Worm (Caenorhabditis elegans): ENCODE data around the gene F16H6.4.
A peak's percentile ranks its signal among the peaks of the same experiment; 100 is the strongest.

The F16H6.4 gene

ce11 chrV:18198421-18198820 is at the start of gene F16H6.4:
Gene F16H6.4 (plus strand): TSS chrV:18198721.
- TF ChIP-seq cog-1 (tag; optimal IDR thresholded peaks at IDR 0.05): no peak
- TF ChIP-seq flt-1 (GFP tag; IDR thresholded peaks at IDR 0.05): no peak
- no peak for TF ChIP-seq T22C8.4 (GFP tag; IDR thresholded peaks at IDR 0.05)
- no peak for TF ChIP-seq tab-1 (GFP tag; IDR thresholded peaks at IDR 0.05)

ce11 chrV:18157707-18158106 is 40.8 kb upstream of the F16H6.4 start, which contains the start of gene clec-48:
Gene clec-48 (plus strand): TSS chrV:18158026.
- TF ChIP-seq med-1 (GFP tag; optimal IDR thresholded peaks at IDR 0.05; ENCODE audit: insufficient read depth): no peak
- TF ChIP-seq ref-1 (GFP tag; conservative IDR thresholded peaks at IDR 0.05): no peak
- TF ChIP-seq flt-1 (GFP tag; IDR thresholded peaks at IDR 0.05): no peak
- no peak for TF ChIP-seq T22C8.4 (GFP tag; IDR thresholded peaks at IDR 0.05)
- TF ChIP-seq ztf-29 (GFP tag; IDR thresholded peaks at IDR 0.05): no peak

ce11 chrV:18158172-18158571 is 40.3 kb upstream of the F16H6.4 start:
- no peak for TF ChIP-seq ref-1 (GFP tag; conservative IDR thresholded peaks at IDR 0.05)
- no peak for TF ChIP-seq med-1 (GFP tag; optimal IDR thresholded peaks at IDR 0.05; ENCODE audit: insufficient read depth)
- TF ChIP-seq tab-1 (GFP tag; IDR thresholded peaks at IDR 0.05): no peak
- TF ChIP-seq flt-1 (GFP tag; IDR thresholded peaks at IDR 0.05): no peak
- no peak for TF ChIP-seq ztf-23 (GFP tag; IDR thresholded peaks at IDR 0.05)
- TF ChIP-seq ztf-29 (GFP tag; IDR thresholded peaks at IDR 0.05): no peak
- no peak for TF ChIP-seq klf-2 (GFP tag; conservative IDR thresholded peaks at IDR 0.05)
- no peak for TF ChIP-seq cog-1 (tag; optimal IDR thresholded peaks at IDR 0.05)
- no peak for TF ChIP-seq T22C8.4 (GFP tag; IDR thresholded peaks at IDR 0.05)

ce11 chrV:18161228-18161627 is 37.3 kb upstream of the F16H6.4 start, which contains the start of gene C14A6.13:
Gene C14A6.13 (minus strand): TSS chrV:18161328.
- TF ChIP-seq ztf-29 (GFP tag; IDR thresholded peaks at IDR 0.05) (no peak), ref-1 (GFP tag; conservative IDR thresholded peaks at IDR 0.05) (no peak), tab-1 (GFP tag; IDR thresholded peaks at IDR 0.05) (no peak), klf-2 (GFP tag; conservative IDR thresholded peaks at IDR 0.05) (no peak), cog-1 (tag; optimal IDR thresholded peaks at IDR 0.05) (no peak), med-1 (GFP tag; optimal IDR thresholded peaks at IDR 0.05; ENCODE audit: insufficient read depth) (no peak)

- TF ChIP-seq klf-2 (GFP tag; conservative IDR thresholded peaks at IDR 0.05): no peak
- TF ChIP-seq ztf-23 (GFP tag; IDR thresholded peaks at IDR 0.05): no peak
- TF ChIP-seq tab-1 (GFP tag; IDR thresholded peaks at IDR 0.05): no peak
Observed at ce11 chrV:18162568-18162967, 36.0 kb upstream of the F16H6.4 start, which contains the start of gene C14A6.12. Gene C14A6.12 (minus strand): TSS chrV:18162668.

- TF ChIP-seq med-1 (GFP tag; optimal IDR thresholded peaks at IDR 0.05; ENCODE audit: insufficient read depth): no peak
Observed at ce11 chrV:18163434-18163833, 35.1 kb upstream of the F16H6.4 start.

ce11 chrV:18164758-18165157 is 33.8 kb upstream of the F16H6.4 start, which contains the start of gene C14A6.5:
Gene C14A6.5 (minus strand): TSS chrV:18164858.
- TF ChIP-seq ztf-29 (GFP tag; IDR thresholded peaks at IDR 0.05) (no peak), tab-1 (GFP tag; IDR thresholded peaks at IDR 0.05) (no peak), ref-1 (GFP tag; conservative IDR thresholded peaks at IDR 0.05) (no peak), cog-1 (tag; optimal IDR thresholded peaks at IDR 0.05) (no peak), flt-1 (GFP tag; IDR thresholded peaks at IDR 0.05) (no peak), T22C8.4 (GFP tag; IDR thresholded peaks at IDR 0.05) (no peak), med-1 (GFP tag; optimal IDR thresholded peaks at IDR 0.05; ENCODE audit: insufficient read depth) (no peak), ztf-23 (GFP tag; IDR thresholded peaks at IDR 0.05) (no peak)

- TF ChIP-seq flt-1 (GFP tag; IDR thresholded peaks at IDR 0.05) (no peak), tab-1 (GFP tag; IDR thresholded peaks at IDR 0.05) (no peak), ztf-23 (GFP tag; IDR thresholded peaks at IDR 0.05) (no peak), ztf-29 (GFP tag; IDR thresholded peaks at IDR 0.05) (no peak), T22C8.4 (GFP tag; IDR thresholded peaks at IDR 0.05) (no peak), klf-2 (GFP tag; conservative IDR thresholded peaks at IDR 0.05) (no peak), med-1 (GFP tag; optimal IDR thresholded peaks at IDR 0.05; ENCODE audit: insufficient read depth) (no peak), cog-1 (tag; optimal IDR thresholded peaks at IDR 0.05) (no peak), ref-1 (GFP tag; conservative IDR thresholded peaks at IDR 0.05) (no peak)
Observed at ce11 chrV:18167161-18167560, 31.4 kb upstream of the F16H6.4 start, which contains the start of gene C14A6.6. Gene C14A6.6 (minus strand): TSS chrV:18167261.

- no peak for TF ChIP-seq T22C8.4 (GFP tag; IDR thresholded peaks at IDR 0.05)
- TF ChIP-seq ztf-29 (GFP tag; IDR thresholded peaks at IDR 0.05): no peak
- TF ChIP-seq med-1 (GFP tag; optimal IDR thresholded peaks at IDR 0.05; ENCODE audit: insufficient read depth): no peak
Observed at ce11 chrV:18168266-18168665, 30.3 kb upstream of the F16H6.4 start, which contains the start of gene C14A6.7. Gene C14A6.7 (minus strand): TSS chrV:18168366.

ce11 chrV:18171568-18171967 is 27.0 kb upstream of the F16H6.4 start, which contains the start of gene C14A6.8:
Gene C14A6.8 (minus strand): TSS chrV:18171668.
- TF ChIP-seq ztf-23 (GFP tag; IDR thresholded peaks at IDR 0.05) (no peak), cog-1 (tag; optimal IDR thresholded peaks at IDR 0.05) (no peak), klf-2 (GFP tag; conservative IDR thresholded peaks at IDR 0.05) (no peak), ztf-29 (GFP tag; IDR thresholded peaks at IDR 0.05) (no peak), ref-1 (GFP tag; conservative IDR thresholded peaks at IDR 0.05) (no peak), med-1 (GFP tag; optimal IDR thresholded peaks at IDR 0.05; ENCODE audit: insufficient read depth) (no peak), T22C8.4 (GFP tag; IDR thresholded peaks at IDR 0.05) (no peak), tab-1 (GFP tag; IDR thresholded peaks at IDR 0.05) (no peak), flt-1 (GFP tag; IDR thresholded peaks at IDR 0.05) (no peak)

ce11 chrV:18174951-18175350 is 23.6 kb upstream of the F16H6.4 start:
- TF ChIP-seq T22C8.4 (GFP tag; IDR thresholded peaks at IDR 0.05): 0 out of 2 replicates have a peak, but pooled peaks have one; percentile 28
- TF ChIP-seq ztf-23 (GFP tag; IDR thresholded peaks at IDR 0.05): 0 out of 2 replicates have a peak, but pooled peaks have one; percentile 47

All from whole organism, midembryonic.